Fruit fly (Drosophila melanogaster) whole organism, embryonic: ENCODE measurements around the gene CG43347.

Experiments used
- Aef1 ChIP-seq: fragments of 200-800 bp; sonication (Bioruptor generic); IDR thresholded peaks from 3 replicates; pipeline ENCODE4 v1.3.6; 2022; ENCODE audit warnings: missing biosample characterization, missing genetic modification characterization
- Asciz ChIP-seq: fragments of 200-800 bp; sonication (Bioruptor generic); optimal IDR thresholded peaks from 2 replicates; lab custom pipeline; 2017; ENCODE audit warnings: missing biosample characterization, mild to moderate bottlenecking, missing genetic modification characterization, missing genetic modification reagents
- CG10274 ChIP-seq: fragments of 200-800 bp; sonication (Bioruptor generic); optimal IDR thresholded peaks from 3 replicates; lab custom pipeline; 2017; ENCODE audit warnings: missing biosample characterization, mild to moderate bottlenecking, missing genetic modification characterization
- CG10565 ChIP-seq: fragments of 200-800 bp; sonication (Bioruptor generic); optimal IDR thresholded peaks from 3 replicates; lab custom pipeline; 2016; ENCODE audit warnings: missing biosample characterization, mild to moderate bottlenecking, missing genetic modification characterization
- CG12071 ChIP-seq: fragments of 200-800 bp; sonication (Bioruptor generic); optimal IDR thresholded peaks from 3 replicates; lab custom pipeline; 2018; ENCODE audit warnings: missing biosample characterization, mild to moderate bottlenecking, missing genetic modification characterization
- CG12299 ChIP-seq: fragments of 200-800 bp; sonication (Bioruptor generic); optimal IDR thresholded peaks from 2 replicates; lab custom pipeline; 2018; ENCODE audit warnings: missing biosample characterization, mild to moderate bottlenecking, missing genetic modification characterization
- CG12942 ChIP-seq: fragments of 200-800 bp; sonication (Bioruptor generic); optimal IDR thresholded peaks from 3 replicates; lab custom pipeline; 2016; ENCODE audit warnings: missing biosample characterization, missing genetic modification characterization
- CG13296 ChIP-seq: fragments of 200-800 bp; sonication (Bioruptor generic); optimal IDR thresholded peaks from 3 replicates; lab custom pipeline; 2018; ENCODE audit warnings: missing biosample characterization, mild to moderate bottlenecking, missing genetic modification characterization
- CG14667 ChIP-seq: fragments of 200-800 bp; sonication (Bioruptor generic); IDR thresholded peaks from 2 replicates; pipeline ENCODE4 v1.3.6; 2022; ENCODE audit warnings: missing biosample characterization, missing genetic modification characterization
- CG15479 ChIP-seq: fragments of 200-800 bp; sonication (Bioruptor generic); optimal IDR thresholded peaks from 3 replicates; lab custom pipeline; 2019; ENCODE audit warnings: missing biosample characterization, mild to moderate bottlenecking, missing genetic modification characterization, moderate library complexity
- CG18011 ChIP-seq: fragments of 200-800 bp; sonication (Bioruptor generic); optimal IDR thresholded peaks from 2 replicates; lab custom pipeline; 2017; ENCODE audit warnings: missing biosample characterization, missing genetic modification characterization, mild to moderate bottlenecking, moderate library complexity, missing genotype
- CG30020 ChIP-seq: fragments of 200-800 bp; optimal IDR thresholded peaks from 2 replicates; lab custom pipeline; 2019; ENCODE audit warnings: missing biosample characterization, mild to moderate bottlenecking, missing genetic modification characterization, moderate library complexity
- CG32532 ChIP-seq: fragments of 200-800 bp; sonication (Bioruptor generic); IDR thresholded peaks from 2 replicates; pipeline ENCODE4 v1.3.6; 2022; ENCODE audit warnings: missing biosample characterization, missing genetic modification characterization
- CG33557 ChIP-seq: fragments of 200-800 bp; sonication (Bioruptor generic); optimal IDR thresholded peaks from 2 replicates; lab custom pipeline; 2019; ENCODE audit warnings: missing biosample characterization, mild to moderate bottlenecking, missing genetic modification characterization, moderate library complexity
- CG6654 ChIP-seq: fragments of 200-800 bp; sonication (Bioruptor generic); optimal IDR thresholded peaks from 2 replicates; lab custom pipeline; 2017; ENCODE audit warnings: missing biosample characterization, mild to moderate bottlenecking, missing genetic modification characterization
- CG6791 ChIP-seq: fragments of 200-800 bp; sonication (Bioruptor generic); IDR thresholded peaks from 3 replicates; pipeline ENCODE4 v1.3.6; 2022; ENCODE audit warnings: missing biosample characterization, missing genetic modification characterization; ENCODE audit not compliant: partially characterized antibody
- CG7745 ChIP-seq: fragments of 200-800 bp; sonication (Bioruptor generic); optimal IDR thresholded peaks from 2 replicates; lab custom pipeline; 2018; ENCODE audit warnings: missing biosample characterization, mild to moderate bottlenecking, missing genetic modification characterization, moderate library complexity
- CG8924 ChIP-seq: fragments of 200-800 bp; optimal IDR thresholded peaks from 3 replicates; lab custom pipeline; 2019; ENCODE audit warnings: missing biosample characterization, mild to moderate bottlenecking, missing genetic modification characterization, moderate library complexity
- CG9609 ChIP-seq: fragments of 200-800 bp; sonication (Bioruptor generic); optimal IDR thresholded peaks from 3 replicates; lab custom pipeline; 2016; ENCODE audit warnings: missing biosample characterization, missing genetic modification characterization
- CG9797 ChIP-seq: fragments of 200-800 bp; sonication (Bioruptor generic); optimal IDR thresholded peaks from 3 replicates; lab custom pipeline; 2018; ENCODE audit warnings: missing biosample characterization, mild to moderate bottlenecking, missing genetic modification characterization
- Dad ChIP-seq: fragments of 200-800 bp; sonication (Bioruptor generic); optimal IDR thresholded peaks from 3 replicates; lab custom pipeline; 2016; ENCODE audit warnings: missing biosample characterization, missing genetic modification characterization
- Doc3 ChIP-seq: fragments of 200-800 bp; sonication (Bioruptor generic); IDR thresholded peaks from 3 replicates; pipeline ENCODE4 v1.3.6; 2022; ENCODE audit warnings: missing biosample characterization, missing genetic modification characterization; ENCODE audit not compliant: partially characterized antibody
- Eip74EF ChIP-seq, 2 experiments: fragments of 200-800 bp in 1 of 2; fragments of >200 bp in 1 of 2; sonication (Bioruptor generic) in 1 of 2; optimal IDR thresholded peaks; 2 replicates each; lab custom pipeline; 2017 to 2019; ENCODE audit warnings: missing biosample characterization in 2 of 2, missing genetic modification characterization in 2 of 2, mild to moderate bottlenecking in 1 of 2, moderate library complexity in 1 of 2
- HLH3B ChIP-seq: fragments of 200-800 bp; sonication (Bioruptor generic); IDR thresholded peaks from 2 replicates; pipeline ENCODE4 v1.3.6; 2022; ENCODE audit warnings: missing biosample characterization, missing genetic modification characterization
- Hand ChIP-seq: fragments of 200-800 bp; sonication (Bioruptor generic); optimal IDR thresholded peaks from 2 replicates; lab custom pipeline; 2017; ENCODE audit warnings: mild to moderate bottlenecking, missing biosample characterization, missing genetic modification reagents, missing genetic modification characterization
- Hey ChIP-seq: fragments of 200-800 bp; sonication (Bioruptor generic); optimal IDR thresholded peaks from 3 replicates; lab custom pipeline; 2018; ENCODE audit warnings: missing biosample characterization, mild to moderate bottlenecking, missing genetic modification characterization
- Hr3 ChIP-seq: fragments of 200-800 bp; sonication (Bioruptor generic); optimal IDR thresholded peaks from 3 replicates; lab custom pipeline; 2016; ENCODE audit warnings: missing biosample characterization, missing genetic modification characterization
- Jarid2 ChIP-seq: fragments of 200-800 bp; sonication (Bioruptor generic); optimal IDR thresholded peaks from 3 replicates; lab custom pipeline; 2017; ENCODE audit warnings: mild to moderate bottlenecking, missing biosample characterization, missing genetic modification reagents, missing genetic modification characterization
- al ChIP-seq: fragments of 200-800 bp; sonication (Bioruptor generic); IDR thresholded peaks from 2 replicates; pipeline ENCODE4 v1.3.6; 2022; ENCODE audit warnings: missing biosample characterization, missing genetic modification characterization
- bigmax ChIP-seq: fragments of 200-800 bp; sonication (Bioruptor generic); optimal IDR thresholded peaks from 2 replicates; lab custom pipeline; 2018; ENCODE audit warnings: missing biosample characterization, mild to moderate bottlenecking, missing genetic modification characterization
- crc ChIP-seq: fragments of 200-800 bp; sonication (Bioruptor generic); optimal IDR thresholded peaks from 2 replicates; lab custom pipeline; 2016; ENCODE audit warnings: missing biosample characterization, missing genetic modification characterization
- cwo ChIP-seq: fragments of 200-800 bp; sonication (Bioruptor generic); optimal IDR thresholded peaks from 3 replicates; lab custom pipeline; 2017; ENCODE audit warnings: missing biosample characterization, missing genetic modification characterization, mild to moderate bottlenecking, moderate library complexity, missing genetic modification reagents
- da ChIP-seq: fragments of 200-800 bp; sonication (Bioruptor generic); optimal IDR thresholded peaks from 2 replicates; lab custom pipeline; 2016; ENCODE audit warnings: missing biosample characterization, missing genetic modification characterization
- eve ChIP-seq, 2 experiments: fragments of >200 bp; optimal IDR thresholded peaks; 2 replicates each; lab custom pipeline; 2017; ENCODE audit warnings: missing biosample characterization in 2 of 2, missing genetic modification characterization in 2 of 2
- fd96Cb ChIP-seq: fragments of 200-800 bp; sonication (Bioruptor generic); optimal IDR thresholded peaks from 2 replicates; lab custom pipeline; 2018; ENCODE audit warnings: missing biosample characterization, mild to moderate bottlenecking, missing genetic modification characterization, moderate library complexity
- fu2 ChIP-seq: fragments of 200-800 bp; sonication (Bioruptor generic); optimal IDR thresholded peaks from 2 replicates; lab custom pipeline; 2016; ENCODE audit warnings: missing biosample characterization, missing genetic modification characterization
- gce ChIP-seq: fragments of 200-800 bp; sonication (Bioruptor generic); IDR thresholded peaks from 3 replicates; pipeline ENCODE4 v1.3.6; 2022; ENCODE audit warnings: missing biosample characterization, missing genetic modification characterization
- insv ChIP-seq, 2 experiments: fragments of 200-800 bp; sonication (Bioruptor generic); optimal IDR thresholded peaks; 3 replicates each; lab custom pipeline; 2016 to 2018; ENCODE audit warnings: missing biosample characterization in 2 of 2, missing genetic modification characterization in 2 of 2
- inv ChIP-seq: fragments of 200-800 bp; sonication (Bioruptor generic); IDR thresholded peaks from 2 replicates; pipeline ENCODE4 v1.3.6; 2022; ENCODE audit warnings: missing biosample characterization, missing genetic modification characterization; ENCODE audit not compliant: partially characterized antibody
- jumu ChIP-seq: fragments of 200-800 bp; sonication (Bioruptor generic); optimal IDR thresholded peaks from 3 replicates; lab custom pipeline; 2016; ENCODE audit warnings: missing biosample characterization, missing genetic modification characterization
- kni ChIP-seq: fragments of 200-800 bp; sonication (Bioruptor generic); optimal IDR thresholded peaks from 3 replicates; lab custom pipeline; 2017; ENCODE audit warnings: mild to moderate bottlenecking, missing biosample characterization, missing genetic modification reagents, missing genetic modification characterization
- prd ChIP-seq, 3 experiments: fragments of >200 bp in 2 of 3; fragments of 200-800 bp in 1 of 3; sonication (Bioruptor generic) in 1 of 3; optimal IDR thresholded peaks in 2 of 3; IDR thresholded peaks in 1 of 3; 2 replicates in 2 of 3; 3 replicates in 1 of 3; pipeline versions ENCODE4 v1.3.6 to Lab custom; 2017 to 2022; ENCODE audit warnings: missing biosample characterization in 1 of 3, missing genetic modification characterization in 1 of 3
- salm ChIP-seq: fragments of 200-800 bp; sonication (Bioruptor generic); optimal IDR thresholded peaks from 2 replicates; lab custom pipeline; 2018; ENCODE audit warnings: missing biosample characterization, mild to moderate bottlenecking, missing genetic modification characterization
- sima ChIP-seq: fragments of 200-800 bp; sonication (Bioruptor generic); optimal IDR thresholded peaks from 2 replicates; lab custom pipeline; 2016; ENCODE audit warnings: missing biosample characterization, missing genetic modification characterization
- slou ChIP-seq: fragments of 200-800 bp; sonication (Bioruptor generic); optimal IDR thresholded peaks from 3 replicates; lab custom pipeline; 2016; ENCODE audit warnings: missing biosample characterization, missing genetic modification characterization
- slp2 ChIP-seq: fragments of 200-800 bp; sonication (Bioruptor generic); optimal IDR thresholded peaks from 2 replicates; lab custom pipeline; 2016; ENCODE audit warnings: missing biosample characterization, missing genetic modification characterization
- stwl ChIP-seq: fragments of 200-800 bp; sonication (Bioruptor generic); optimal IDR thresholded peaks from 3 replicates; lab custom pipeline; 2018; ENCODE audit warnings: missing biosample characterization, mild to moderate bottlenecking, missing genetic modification characterization, moderate library complexity
- tin ChIP-seq: fragments of 200-800 bp; sonication (Bioruptor generic); optimal IDR thresholded peaks from 3 replicates; lab custom pipeline; 2016; ENCODE audit warnings: missing biosample characterization, missing genetic modification characterization
- usp ChIP-seq: fragments of >200 bp; optimal IDR thresholded peaks from 2 replicates; lab custom pipeline; 2017; ENCODE audit warnings: missing biosample characterization, missing genetic modification characterization
- vnd ChIP-seq: fragments of 200-800 bp; sonication (Bioruptor generic); IDR thresholded peaks from 3 replicates; pipeline ENCODE4 v1.3.6; 2022; ENCODE audit warnings: missing biosample characterization, missing genetic modification characterization; ENCODE audit not compliant: partially characterized antibody

Gene CG43347

DNA sequence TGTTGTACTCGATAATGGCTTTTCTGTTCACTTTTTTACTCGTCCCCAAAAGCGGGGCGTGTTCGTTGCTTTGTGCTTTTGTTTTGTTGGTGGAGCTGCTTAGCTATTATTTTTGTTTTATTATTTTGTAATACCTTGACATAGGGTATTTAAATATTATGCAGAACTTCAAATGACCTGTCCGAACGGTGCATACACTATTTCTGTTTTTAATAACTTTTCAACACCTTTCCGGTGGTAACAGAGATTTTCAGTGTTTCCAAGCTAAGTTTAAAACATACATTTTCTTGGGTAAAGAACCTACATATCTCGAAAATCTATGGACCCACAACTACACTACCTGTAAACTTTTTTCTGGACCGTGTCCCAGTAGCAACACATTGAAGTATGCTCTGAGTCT is 32.5 kb downstream of the CG43347 start (continued):
- TF ChIP-seq Doc3 (GFP tag; lab: Robert Waterston, UW) (no peak), fd96Cb (tag; lab: Kevin White, UChicago) (peak; percentile 39), CG12942 (GFP tag; lab: Kevin White, UChicago) (no peak), CG9797 (GFP tag; lab: Kevin White, UChicago) (no peak), CG6654 (GFP tag; lab: Kevin White, UChicago) (no peak), Eip74EF (GFP tag; optimal IDR thresholded peaks at IDR 0.05; lab: Kevin White, UChicago) (no peak), CG13296 (GFP tag; lab: Kevin White, UChicago) (peak; percentile 24), CG30020 (tag; lab: Kevin White, UChicago) (no peak), Dad (GFP tag; lab: Kevin White, UChicago) (no peak), jumu (GFP tag; lab: Kevin White, UChicago) (no peak), usp (GFP tag; lab: Kevin White, UChicago) (no peak), inv (GFP tag; lab: Robert Waterston, UW) (no peak), CG15479 (GFP tag; lab: Kevin White, UChicago) (no peak), Hand (no peak), fu2 (GFP tag; lab: Kevin White, UChicago) (no peak), bigmax (GFP tag; lab: Kevin White, UChicago) (no peak), sima (GFP tag; lab: Kevin White, UChicago) (no peak), CG14667 (peak; percentile 31; the same call in 1 of the 2 replicates), vnd (GFP tag; lab: Robert Waterston, UW) (no peak), kni (GFP tag; lab: Kevin White, UChicago) (no peak), gce (GFP tag; lab: Robert Waterston, UW) (no peak), CG10565 (GFP tag; lab: Kevin White, UChicago) (no peak), CG18011 (GFP tag; lab: Kevin White, UChicago) (no peak), HLH3B (GFP tag; lab: Robert Waterston, UW) (no peak), eve (GFP tag; optimal IDR thresholded peaks at IDR 0.05; lab: Kevin White, UChicago) (no peak), CG32532 (peak; percentile 53), insv (GFP tag; optimal IDR thresholded peaks at IDR 0.05; lab: Kevin White, UChicago) (no peak), CG9609 (GFP tag; lab: Kevin White, UChicago) (no peak), da (no peak), Jarid2 (no peak), tin (GFP tag; lab: Kevin White, UChicago) (peak; percentile 2), cwo (GFP tag; lab: Kevin White, UChicago) (peak; percentile 7), Hr3 (GFP tag; lab: Kevin White, UChicago) (peak; percentile 25), Asciz (no peak), CG12299 (tag; lab: Kevin White, UChicago) (no peak), CG7745 (tag; lab: Kevin White, UChicago) (no peak), CG12071 (GFP tag; lab: Kevin White, UChicago) (no peak), Aef1 (GFP tag; lab: Robert Waterston, UW) (peak; percentile 21; the same call in 1 of the 3 replicates), slp2 (GFP tag; lab: Kevin White, UChicago) (peak; percentile 11), CG6791 (GFP tag; lab: Robert Waterston, UW) (no peak), CG33557 (GFP tag; lab: Kevin White, UChicago) (no peak), stwl (no peak), CG10274 (no peak), prd (optimal IDR thresholded peaks at IDR 0.05; lab: Kevin White, UChicago) (no peak), prd (GFP tag; IDR thresholded peaks at IDR 0.05; lab: Robert Waterston, UW) (peak; percentile 66), Hey (tag; lab: Kevin White, UChicago) (no peak), salm (tag; lab: Kevin White, UChicago) (no peak), CG8924 (peak; percentile 31), al (GFP tag; lab: Robert Waterston, UW) (peak; percentile 54), crc (no peak), slou (GFP tag; lab: Kevin White, UChicago) (no peak)
